Fruit fly (Drosophila melanogaster) whole organism, prepupa: ENCODE results near the gene Cpr66D.

ENCODE experiments used
- Blimp-1 ChIP-seq: fragments of 200-800 bp; sonication (Bioruptor generic); optimal IDR thresholded peaks from 3 replicates; lab custom pipeline; 2017; ENCODE audit warnings: missing biosample characterization, missing genetic modification characterization, mild to moderate bottlenecking, moderate library complexity, missing genetic modification reagents
- CG10669 ChIP-seq: fragments of 200-800 bp; sonication (Bioruptor generic); optimal IDR thresholded peaks from 3 replicates; lab custom pipeline; 2018; ENCODE audit warnings: missing biosample characterization, mild to moderate bottlenecking, missing genetic modification characterization, moderate library complexity
- CG11294 ChIP-seq: fragments of 200-800 bp; sonication (Bioruptor generic); IDR thresholded peaks from 2 replicates; pipeline ENCODE4 v1.3.6; 2022; ENCODE audit warnings: missing biosample characterization, missing genetic modification characterization
- CG11762 ChIP-seq: fragments of 200-800 bp; sonication (Bioruptor generic); optimal IDR thresholded peaks from 3 replicates; lab custom pipeline; 2016; ENCODE audit warnings: missing biosample characterization, missing genetic modification characterization; ENCODE audit not compliant: insufficient read depth
- CG11902 ChIP-seq: fragments of 200-800 bp; sonication (Bioruptor generic); optimal IDR thresholded peaks from 3 replicates; lab custom pipeline; 2016; ENCODE audit warnings: missing biosample characterization, missing genetic modification characterization
- CG1621 ChIP-seq: fragments of 200-800 bp; sonication (Bioruptor generic); optimal IDR thresholded peaks from 3 replicates; lab custom pipeline; 2018; ENCODE audit warnings: missing biosample characterization, mild to moderate bottlenecking, missing genetic modification characterization
- CG16779 ChIP-seq: fragments of 200-800 bp; sonication (Bioruptor generic); optimal IDR thresholded peaks from 3 replicates; lab custom pipeline; 2017; ENCODE audit warnings: missing biosample characterization, mild to moderate bottlenecking, missing genetic modification characterization
- CG3032 ChIP-seq: fragments of 200-800 bp; optimal IDR thresholded peaks from 2 replicates; lab custom pipeline; 2019; ENCODE audit warnings: missing biosample characterization, mild to moderate bottlenecking, missing genetic modification characterization, moderate library complexity
- CG32006 ChIP-seq: fragments of 200-800 bp; sonication (Bioruptor generic); optimal IDR thresholded peaks from 3 replicates; lab custom pipeline; 2017; ENCODE audit warnings: missing biosample characterization, mild to moderate bottlenecking, missing genetic modification characterization
- CG34406 ChIP-seq: fragments of 200-800 bp; sonication (Bioruptor generic); optimal IDR thresholded peaks from 3 replicates; lab custom pipeline; 2016; ENCODE audit warnings: missing biosample characterization, missing genetic modification characterization
- CG3919 ChIP-seq: fragments of 200-800 bp; sonication (Bioruptor generic); optimal IDR thresholded peaks from 3 replicates; lab custom pipeline; 2016; ENCODE audit warnings: missing biosample characterization, missing genetic modification characterization
- CG4318 ChIP-seq: fragments of 200-800 bp; sonication (Bioruptor generic); optimal IDR thresholded peaks from 3 replicates; lab custom pipeline; 2017; ENCODE audit warnings: missing biosample characterization, mild to moderate bottlenecking, missing genetic modification characterization
- CG6163 ChIP-seq: fragments of 200-800 bp; sonication (Bioruptor generic); IDR thresholded peaks from 3 replicates; pipeline ENCODE4 v1.3.6; 2022; ENCODE audit warnings: missing biosample characterization, missing genetic modification characterization
- CG6276 ChIP-seq: fragments of 200-800 bp; sonication (Bioruptor generic); optimal IDR thresholded peaks from 2 replicates; lab custom pipeline; 2017; ENCODE audit warnings: missing biosample characterization, mild to moderate bottlenecking, missing genetic modification characterization
- CG6792 ChIP-seq: fragments of 200-800 bp; sonication (Bioruptor generic); optimal IDR thresholded peaks from 3 replicates; lab custom pipeline; 2016; ENCODE audit warnings: missing biosample characterization, missing genetic modification characterization
- CG6808 ChIP-seq: fragments of 200-800 bp; sonication (Bioruptor generic); optimal IDR thresholded peaks from 3 replicates; lab custom pipeline; 2017; ENCODE audit warnings: missing biosample characterization, missing genetic modification characterization, mild to moderate bottlenecking, moderate library complexity, missing genetic modification reagents
- CG7368 ChIP-seq: fragments of 200-800 bp; sonication (Bioruptor generic); optimal IDR thresholded peaks from 3 replicates; lab custom pipeline; 2016; ENCODE audit warnings: missing biosample characterization, missing genetic modification characterization
- CG8119 ChIP-seq: fragments of 200-800 bp; sonication (Bioruptor generic); IDR thresholded peaks from 3 replicates; pipeline ENCODE4 v1.3.6; 2022; ENCODE audit warnings: missing biosample characterization, missing genetic modification characterization
- CG8632 ChIP-seq: fragments of 200-800 bp; sonication (Bioruptor generic); optimal IDR thresholded peaks from 3 replicates; lab custom pipeline; 2016; ENCODE audit warnings: missing biosample characterization, missing genetic modification characterization
- CG9139 ChIP-seq: fragments of 200-800 bp; sonication (Bioruptor generic); optimal IDR thresholded peaks from 3 replicates; lab custom pipeline; 2017; ENCODE audit warnings: missing biosample characterization, mild to moderate bottlenecking, missing genetic modification characterization
- Eip75B ChIP-seq: fragments of 200-800 bp; sonication (Bioruptor generic); optimal IDR thresholded peaks from 3 replicates; lab custom pipeline; 2016; ENCODE audit warnings: missing biosample characterization, missing genetic modification characterization
- Eip78C ChIP-seq: fragments of 200-800 bp; sonication (Bioruptor generic); peaks from one replicate; lab custom pipeline; 2016; ENCODE audit warnings: missing biosample characterization, missing genetic modification characterization
- Eip93F ChIP-seq: fragments of 200-800 bp; sonication (Bioruptor generic); optimal IDR thresholded peaks from 2 replicates; lab custom pipeline; 2016; ENCODE audit warnings: missing biosample characterization, mild to moderate bottlenecking, missing genetic modification characterization
- Ets21C ChIP-seq: fragments of 200-800 bp; sonication (Bioruptor generic); optimal IDR thresholded peaks from 3 replicates; lab custom pipeline; 2016; ENCODE audit warnings: missing biosample characterization, missing genetic modification characterization
- Ets96B ChIP-seq: fragments of 200-800 bp; optimal IDR thresholded peaks from 2 replicates; lab custom pipeline; 2019; ENCODE audit warnings: missing biosample characterization, mild to moderate bottlenecking, missing genetic modification characterization, moderate library complexity
- Gug ChIP-seq: fragments of 200-800 bp; sonication (Bioruptor generic); IDR thresholded peaks from 2 replicates; pipeline ENCODE4 v1.3.6; 2022; ENCODE audit warnings: missing biosample characterization, missing genetic modification characterization
- Hr39 ChIP-seq: fragments of 200-800 bp; sonication (Bioruptor generic); optimal IDR thresholded peaks from 2 replicates; lab custom pipeline; 2016; ENCODE audit warnings: missing biosample characterization, missing genetic modification characterization
- Hr4 ChIP-seq: fragments of 200-800 bp; sonication (Bioruptor generic); optimal IDR thresholded peaks from 3 replicates; lab custom pipeline; 2016; ENCODE audit warnings: missing biosample characterization, missing genetic modification characterization
- Lpt ChIP-seq: fragments of 200-800 bp; sonication (Bioruptor generic); optimal IDR thresholded peaks from 3 replicates; lab custom pipeline; 2016; ENCODE audit warnings: missing biosample characterization, missing genetic modification characterization
- Met ChIP-seq: fragments of 200-800 bp; sonication (Bioruptor generic); optimal IDR thresholded peaks from 3 replicates; lab custom pipeline; 2016; ENCODE audit warnings: missing biosample characterization, missing genetic modification characterization
- OdsH ChIP-seq: fragments of 200-800 bp; sonication (Bioruptor generic); optimal IDR thresholded peaks from 3 replicates; lab custom pipeline; 2016; ENCODE audit warnings: missing biosample characterization, missing genetic modification characterization
- Smox ChIP-seq: fragments of 200-800 bp; sonication (Bioruptor generic); optimal IDR thresholded peaks from 3 replicates; lab custom pipeline; 2016; ENCODE audit warnings: missing biosample characterization, missing genetic modification characterization
- Sox14 ChIP-seq: fragments of 200-800 bp; sonication (Bioruptor generic); optimal IDR thresholded peaks from 3 replicates; lab custom pipeline; 2016; ENCODE audit warnings: missing biosample characterization, missing genetic modification characterization
- Sox15 ChIP-seq: fragments of 200-800 bp; sonication (Bioruptor generic); optimal IDR thresholded peaks from 3 replicates; lab custom pipeline; 2016; ENCODE audit warnings: missing biosample characterization, missing genetic modification characterization
- cyc ChIP-seq: fragments of 200-800 bp; sonication (Bioruptor generic); optimal IDR thresholded peaks from 3 replicates; lab custom pipeline; 2016; ENCODE audit warnings: missing biosample characterization, missing genetic modification characterization
- dac ChIP-seq: fragments of 200-800 bp; sonication (Bioruptor generic); optimal IDR thresholded peaks from 2 replicates; lab custom pipeline; 2017; ENCODE audit warnings: missing biosample characterization, mild to moderate bottlenecking, missing genetic modification characterization
- esn ChIP-seq: fragments of 200-800 bp; sonication (Bioruptor generic); optimal IDR thresholded peaks from 2 replicates; lab custom pipeline; 2016; ENCODE audit warnings: missing biosample characterization, mild to moderate bottlenecking, missing genetic modification characterization, moderate library complexity
- fd85E ChIP-seq: fragments of 200-800 bp; sonication (Bioruptor generic); optimal IDR thresholded peaks from 3 replicates; lab custom pipeline; 2016; ENCODE audit warnings: missing biosample characterization, missing genetic modification characterization
- fkh ChIP-seq: fragments of 200-800 bp; sonication (Bioruptor generic); optimal IDR thresholded peaks from 3 replicates; lab custom pipeline; 2017; ENCODE audit warnings: missing biosample characterization, mild to moderate bottlenecking, missing genetic modification characterization, moderate library complexity
- lz ChIP-seq: fragments of 200-800 bp; sonication (Bioruptor generic); optimal IDR thresholded peaks from 3 replicates; lab custom pipeline; 2016; ENCODE audit warnings: missing biosample characterization, missing genetic modification characterization
- net ChIP-seq: fragments of 200-800 bp; sonication (Bioruptor generic); optimal IDR thresholded peaks from 3 replicates; lab custom pipeline; 2016; ENCODE audit warnings: missing biosample characterization, missing genetic modification characterization
- pdm3 ChIP-seq: fragments of 200-800 bp; sonication (Bioruptor generic); optimal IDR thresholded peaks from 3 replicates; lab custom pipeline; 2016; ENCODE audit warnings: missing biosample characterization, missing genetic modification characterization
- salr ChIP-seq, 2 experiments: fragments of 200-800 bp; sonication (Bioruptor generic); optimal IDR thresholded peaks; 3 replicates each; lab custom pipeline; 2016 to 2018; ENCODE audit warnings: missing biosample characterization in 2 of 2, missing genetic modification characterization in 2 of 2, mild to moderate bottlenecking in 1 of 2
- ss ChIP-seq, 2 experiments: fragments of 200-800 bp; sonication (Bioruptor generic); optimal IDR thresholded peaks; 2 replicates in 1 of 2; 3 replicates in 1 of 2; lab custom pipeline; 2017 to 2018; ENCODE audit warnings: mild to moderate bottlenecking in 2 of 2, missing biosample characterization in 2 of 2, missing genetic modification characterization in 2 of 2, moderate library complexity in 1 of 2
- svp ChIP-seq: fragments of 200-800 bp; sonication (Bioruptor generic); peaks from one replicate; lab custom pipeline; 2016; ENCODE audit warnings: missing biosample characterization, missing genetic modification characterization
- topi ChIP-seq: fragments of 200-800 bp; sonication (Bioruptor generic); optimal IDR thresholded peaks from 3 replicates; lab custom pipeline; 2016; ENCODE audit warnings: missing biosample characterization, missing genetic modification characterization
- vri ChIP-seq: fragments of 200-800 bp; sonication (Bioruptor generic); optimal IDR thresholded peaks from 3 replicates; lab custom pipeline; 2016; ENCODE audit warnings: missing biosample characterization, mild to moderate bottlenecking, missing genetic modification characterization

The Cpr66D gene

dm6 chr3L:8656725-8657428 is 16.6 kb downstream of the Cpr66D start (continued):
- TF ChIP-seq CG34406 = peak; percentile 96
- peak; percentile 98 for TF ChIP-seq Met (GFP tag; lab: Kevin White, UChicago)
- no peak for TF ChIP-seq CG16779 (tag; lab: Kevin White, UChicago)
- no peak for TF ChIP-seq CG9139 (GFP tag; lab: Kevin White, UChicago)
- peak; percentile 85 for TF ChIP-seq Eip78C (GFP tag; lab: Kevin White, UChicago)
- no peak for TF ChIP-seq Lpt
- TF ChIP-seq Sox14 (GFP tag; lab: Kevin White, UChicago) = peak; percentile 90
- peak; percentile 91 for TF ChIP-seq Ets21C (GFP tag; lab: Kevin White, UChicago)
- TF ChIP-seq CG7368 = peak; percentile 85
- peak; percentile 93 for TF ChIP-seq pdm3 (GFP tag; lab: Kevin White, UChicago)
- TF ChIP-seq Ets96B (tag; lab: Kevin White, UChicago) = peak; percentile 72
- TF ChIP-seq cyc = peak; percentile 95
- TF ChIP-seq dac (GFP tag; lab: Kevin White, UChicago) = no peak
- no peak for TF ChIP-seq CG1621 (tag; lab: Kevin White, UChicago)
- TF ChIP-seq fkh = no peak
- TF ChIP-seq Sox15 (GFP tag; lab: Kevin White, UChicago) = peak; percentile 97
- TF ChIP-seq CG8119 (GFP tag; lab: Robert Waterston, UW) = no peak
- TF ChIP-seq CG4318 = no peak

dm6 chr3L:8657429-8657754 is 17.2 kb downstream of the Cpr66D start:
- peak; percentile 92 for TF ChIP-seq Eip75B (GFP tag; lab: Kevin White, UChicago)
- peak; percentile 91 for TF ChIP-seq topi (GFP tag; lab: Kevin White, UChicago)
- peak; percentile 91 for TF ChIP-seq cyc
- peak; percentile 74 for TF ChIP-seq CG11294 (GFP tag; lab: Robert Waterston, UW)
- peak; percentile 90 for TF ChIP-seq CG11902 (GFP tag; lab: Kevin White, UChicago)
- TF ChIP-seq pdm3 (GFP tag; lab: Kevin White, UChicago) = peak; percentile 82
- peak; percentile 89 for TF ChIP-seq lz (GFP tag; lab: Kevin White, UChicago)
- TF ChIP-seq CG11762 = peak; percentile 86
- TF ChIP-seq net (GFP tag; lab: Kevin White, UChicago) = peak; percentile 81
- TF ChIP-seq Gug (GFP tag; lab: Robert Waterston, UW) = peak; percentile 36; the same call in 1 of the 2 replicates
- TF ChIP-seq Hr39 (GFP tag; lab: Kevin White, UChicago) = peak; percentile 86
- TF ChIP-seq CG10669 (GFP tag; lab: Kevin White, UChicago) = peak; percentile 86
- TF ChIP-seq vri = peak; percentile 72
- peak; percentile 50 for TF ChIP-seq Hr4 (GFP tag; lab: Kevin White, UChicago)
- peak; percentile 53 for TF ChIP-seq CG6276 (GFP tag; lab: Kevin White, UChicago)
- TF ChIP-seq CG3919 (GFP tag; lab: Kevin White, UChicago) = peak; percentile 85
- peak; percentile 90 for TF ChIP-seq CG6792 (GFP tag; lab: Kevin White, UChicago)
- peak; percentile 52; the same call in 2 of the 3 replicates for TF ChIP-seq CG8119 (GFP tag; lab: Robert Waterston, UW)
- peak; percentile 64 for TF ChIP-seq CG9139 (GFP tag; lab: Kevin White, UChicago)
- peak; percentile 81 to 93 for TF ChIP-seq ss (GFP tag; optimal IDR thresholded peaks at IDR 0.05; lab: Kevin White, UChicago)
- peak; percentile 91 for TF ChIP-seq Ets96B (tag; lab: Kevin White, UChicago)
- TF ChIP-seq esn (GFP tag; lab: Kevin White, UChicago) = peak; percentile 89
- peak; percentile 84 for TF ChIP-seq Smox (GFP tag; lab: Kevin White, UChicago)
- TF ChIP-seq Met (GFP tag; lab: Kevin White, UChicago) = peak; percentile 86
- peak; percentile 76 for TF ChIP-seq Eip93F (GFP tag; lab: Kevin White, UChicago)
- TF ChIP-seq CG8632 = peak; percentile 87
- peak; percentile 28 for TF ChIP-seq fd85E (GFP tag; lab: Kevin White, UChicago)
- peak; percentile 52 for TF ChIP-seq CG32006 (GFP tag; lab: Kevin White, UChicago)
- TF ChIP-seq Blimp-1 (GFP tag; lab: Kevin White, UChicago) = peak; percentile 53
- peak; percentile 82 for TF ChIP-seq Sox14 (GFP tag; lab: Kevin White, UChicago)
- peak in 1 of 2 experiments; percentile 73 for TF ChIP-seq salr (GFP tag; optimal IDR thresholded peaks at IDR 0.05; lab: Kevin White, UChicago)
- TF ChIP-seq OdsH = peak; percentile 83
- peak; percentile 89 for TF ChIP-seq CG6163 (GFP tag; lab: Robert Waterston, UW)
- TF ChIP-seq CG34406 = peak; percentile 87
- peak; percentile 88 for TF ChIP-seq CG6808
- no peak for TF ChIP-seq dac (GFP tag; lab: Kevin White, UChicago)
- TF ChIP-seq Ets21C (GFP tag; lab: Kevin White, UChicago) = peak; percentile 79
- peak; percentile 97 for TF ChIP-seq svp (GFP tag; lab: Kevin White, UChicago)
- peak; percentile 81 for TF ChIP-seq CG1621 (tag; lab: Kevin White, UChicago)
- peak; percentile 93 for TF ChIP-seq CG3032 (tag; lab: Kevin White, UChicago)
- TF ChIP-seq Eip78C (GFP tag; lab: Kevin White, UChicago) = peak; percentile 98
